Worm (Caenorhabditis elegans): ENCODE measurements around the gene Y44A6B.3.

- TF ChIP-seq ceh-9 (tag; optimal IDR thresholded peaks at IDR 0.05) (no peak), lim-6 (tag; optimal IDR thresholded peaks at IDR 0.05) (no peak), dve-1 (tag; optimal IDR thresholded peaks at IDR 0.05) (no peak), fkh-10 (GFP tag; optimal IDR thresholded peaks at IDR 0.05) (no peak), nfya-1 (tag; optimal IDR thresholded peaks at IDR 0.05) (no peak), tbx-2 (tag; optimal IDR thresholded peaks at IDR 0.05) (no peak), unc-55 (GFP tag; optimal IDR thresholded peaks at IDR 0.05) (no peak), lin-11 (tag; optimal IDR thresholded peaks at IDR 0.05) (no peak), pag-3 (tag; optimal IDR thresholded peaks at IDR 0.05; ENCODE audit: borderline replicate concordance) (no peak), C08G9.2 (tag; optimal IDR thresholded peaks at IDR 0.05) (no peak)
These were observed 3.9 kb downstream of the Y44A6B.3 start, which contains the start of gene F46B3.16 for ce11 chrV:20634330-20634729.
